Worm (Caenorhabditis elegans) whole organism, young adult: ENCODE results near the gene gst-7.
"Not testable (repeated sequence)": the region's sequence is repeated elsewhere in the genome, so short reads cannot be mapped to it uniquely, and the experiment has no call there.

Source experiments
- D2030.7 ChIP-seq: fragments of 200-800 bp; sonication (Bioruptor generic); IDR thresholded peaks from 2 replicates; pipeline ENCODE4 v1.3.6; 2022; ENCODE audit warnings: missing genetic modification reagents, missing genetic modification characterization, missing compliant biosample characterization
- F52B5.7 ChIP-seq: sonication (generic microtip); optimal IDR thresholded peaks from 2 replicates; lab custom pipeline; 2016; ENCODE audit warnings: mild to moderate bottlenecking, missing genetic modification characterization, missing compliant biosample characterization
- F57A8.1 ChIP-seq: fragments of 200-800 bp; sonication (Bioruptor generic); optimal IDR thresholded peaks from 2 replicates; lab custom pipeline; 2018; ENCODE audit warnings: mild to moderate bottlenecking, missing genetic modification characterization, moderate library complexity, missing compliant biosample characterization
- F57C9.4 ChIP-seq: sonication (generic microtip); optimal IDR thresholded peaks from 2 replicates; lab custom pipeline; 2017; ENCODE audit warnings: mild to moderate bottlenecking, missing genetic modification characterization, missing compliant biosample characterization
- T07F8.4 ChIP-seq: sonication (generic microtip); optimal IDR thresholded peaks from 2 replicates; lab custom pipeline; 2016; ENCODE audit warnings: mild to moderate bottlenecking, missing genetic modification characterization, moderate library complexity, missing compliant biosample characterization
- T26A5.8 ChIP-seq: sonication (generic microtip); optimal IDR thresholded peaks from 2 replicates; lab custom pipeline; 2016; ENCODE audit warnings: missing genetic modification characterization, missing compliant biosample characterization
- Y53F4B.3 ChIP-seq: fragments of 200-800 bp; sonication (Bioruptor generic); IDR thresholded peaks from 2 replicates; pipeline ENCODE4 v1.3.6; 2022; ENCODE audit warnings: missing genetic modification reagents, missing genetic modification characterization, missing compliant biosample characterization
- Y95B8A.8 ChIP-seq: fragments of 200-800 bp; sonication (Bioruptor generic); IDR thresholded peaks from 2 replicates; pipeline ENCODE4 v1.3.6; 2022; ENCODE audit warnings: missing genetic modification reagents, missing genetic modification characterization, missing compliant biosample characterization
- akir-1 ChIP-seq: fragments of 200-800 bp; sonication (Bioruptor generic); optimal IDR thresholded peaks from 2 replicates; lab custom pipeline; 2018; ENCODE audit warnings: mild to moderate bottlenecking, missing genetic modification characterization, moderate library complexity, missing compliant biosample characterization
- aptf-3 ChIP-seq: fragments of 200-800 bp; sonication (Bioruptor generic); IDR thresholded peaks from 2 replicates; pipeline ENCODE4 v1.3.6; 2022; ENCODE audit warnings: missing genetic modification characterization, missing compliant biosample characterization
- attf-5 ChIP-seq: fragments of 200-800 bp; sonication (Bioruptor generic); optimal IDR thresholded peaks from 2 replicates; lab custom pipeline; 2018; ENCODE audit warnings: mild to moderate bottlenecking, missing genetic modification characterization, missing compliant biosample characterization
- bed-2 ChIP-seq: fragments of 200-800 bp; sonication (Bioruptor generic); IDR thresholded peaks from 2 replicates; pipeline ENCODE4 v1.3.6; 2022; ENCODE audit warnings: missing genetic modification reagents, missing genetic modification characterization, missing compliant biosample characterization
- ceh-100 ChIP-seq: fragments of 200-800 bp; sonication (Bioruptor generic); IDR thresholded peaks from 2 replicates; pipeline ENCODE4 v1.3.6; 2022; ENCODE audit warnings: missing genetic modification reagents, missing genetic modification characterization, missing compliant biosample characterization
- ceh-27 ChIP-seq: fragments of 200-800 bp; sonication (Bioruptor generic); optimal IDR thresholded peaks from 2 replicates; lab custom pipeline; 2018; ENCODE audit warnings: mild to moderate bottlenecking, missing genetic modification characterization, moderate library complexity, missing compliant biosample characterization
- ceh-79 ChIP-seq: sonication (generic microtip); optimal IDR thresholded peaks from 2 replicates; lab custom pipeline; 2017; ENCODE audit warnings: mild to moderate bottlenecking, missing genetic modification characterization, missing compliant biosample characterization
- ceh-91 ChIP-seq: fragments of 200-800 bp; sonication (Bioruptor generic); IDR thresholded peaks from 2 replicates; pipeline ENCODE4 v1.3.6; 2022; ENCODE audit warnings: missing genetic modification reagents, missing genetic modification characterization, missing compliant biosample characterization
- die-1 ChIP-seq: sonication (generic microtip); optimal IDR thresholded peaks from 2 replicates; lab custom pipeline; 2016; ENCODE audit warnings: missing genotype, mild to moderate bottlenecking, missing genetic modification characterization, missing compliant biosample characterization
- dpff-1 ChIP-seq: sonication (generic microtip); optimal IDR thresholded peaks from 2 replicates; lab custom pipeline; 2017; ENCODE audit warnings: mild to moderate bottlenecking, missing genetic modification characterization, missing compliant biosample characterization
- egl-18 ChIP-seq: fragments of 200-800 bp; sonication (Bioruptor generic); IDR thresholded peaks from 2 replicates; pipeline ENCODE4 v1.3.6; 2022; ENCODE audit warnings: missing genetic modification reagents, missing genetic modification characterization, missing compliant biosample characterization
- egrh-3 ChIP-seq: fragments of 200-800 bp; sonication (Bioruptor generic); IDR thresholded peaks from 2 replicates; pipeline ENCODE4 v1.3.6; 2022; ENCODE audit warnings: missing genetic modification reagents, missing genetic modification characterization, missing compliant biosample characterization
- ets-4 ChIP-seq: fragments of 200-800 bp; sonication (Bioruptor generic); optimal IDR thresholded peaks from 2 replicates; lab custom pipeline; 2018; ENCODE audit warnings: mild to moderate bottlenecking, missing genetic modification characterization, missing compliant biosample characterization
- gei-17 ChIP-seq: fragments of 200-800 bp; sonication (Bioruptor generic); optimal IDR thresholded peaks from 2 replicates; lab custom pipeline; 2018; ENCODE audit warnings: mild to moderate bottlenecking, missing genetic modification characterization, missing compliant biosample characterization
- him-1 ChIP-seq: sonication (generic microtip); optimal IDR thresholded peaks from 2 replicates; lab custom pipeline; 2016; ENCODE audit warnings: missing genotype, missing genetic modification reagents, missing genetic modification characterization, missing compliant biosample characterization
- hrde-1 ChIP-seq: sonication (generic microtip); optimal IDR thresholded peaks from 2 replicates; lab custom pipeline; 2016; ENCODE audit warnings: missing genetic modification characterization, mild to moderate bottlenecking, missing compliant biosample characterization, moderate library complexity, missing genotype, missing genetic modification reagents, borderline replicate concordance
- let-526 ChIP-seq: fragments of 200-800 bp; sonication (Bioruptor generic); IDR thresholded peaks from 2 replicates; pipeline ENCODE4 v1.3.6; 2022; ENCODE audit warnings: missing genetic modification reagents, missing genetic modification characterization, missing compliant biosample characterization
- madf-10 ChIP-seq: sonication (generic microtip); optimal IDR thresholded peaks from 2 replicates; lab custom pipeline; 2016; ENCODE audit warnings: mild to moderate bottlenecking, missing genetic modification characterization, missing compliant biosample characterization
- mcd-1 ChIP-seq: fragments of 200-800 bp; sonication (Bioruptor generic); IDR thresholded peaks from 2 replicates; pipeline ENCODE4 v1.3.6; 2022; ENCODE audit warnings: missing genetic modification reagents, missing genetic modification characterization, missing compliant biosample characterization
- nfya-2 ChIP-seq: fragments of 200-800 bp; sonication (Bioruptor generic); IDR thresholded peaks from 2 replicates; pipeline ENCODE4 v1.3.6; 2022; ENCODE audit warnings: missing genetic modification reagents, missing genetic modification characterization, missing compliant biosample characterization
- nhr-179 ChIP-seq: sonication (generic microtip); optimal IDR thresholded peaks from 2 replicates; lab custom pipeline; 2016; ENCODE audit warnings: mild to moderate bottlenecking, missing genetic modification characterization, missing compliant biosample characterization
- nhr-90 ChIP-seq: sonication (generic microtip); optimal IDR thresholded peaks from 2 replicates; lab custom pipeline; 2016; ENCODE audit warnings: missing genotype, mild to moderate bottlenecking, missing genetic modification characterization, missing compliant biosample characterization
- pha-4 ChIP-seq: fragments of 150-350 bp; sonication (generic microtip); optimal IDR thresholded peaks from 2 replicates; lab custom pipeline; 2014; ENCODE audit warnings: missing biosample characterization, missing genetic modification reagents, missing genetic modification characterization
- rec-8 ChIP-seq, 2 experiments: sonication (generic microtip); optimal IDR thresholded peaks; 2 replicates each; lab custom pipeline; 2016; ENCODE audit warnings: mild to moderate bottlenecking in 2 of 2, missing genetic modification characterization in 2 of 2, missing genetic modification reagents in 2 of 2, missing genotype in 2 of 2, missing biosample characterization in 1 of 2, missing compliant biosample characterization in 1 of 2, moderate library complexity in 1 of 2
- rpc-1 ChIP-seq, 2 experiments: fragments of 150-350 bp in 1 of 2; sonication (generic microtip) in 1 of 2; optimal IDR thresholded peaks; 2 replicates each; lab custom pipeline; 2014 to 2018; ENCODE audit warnings: missing biosample characterization in 1 of 2, missing genetic modification characterization in 1 of 2, missing genetic modification reagents in 1 of 2, missing genotype in 1 of 2
- sdz-38 ChIP-seq: sonication (generic microtip); optimal IDR thresholded peaks from 2 replicates; lab custom pipeline; 2016; ENCODE audit warnings: missing genotype, missing genetic modification characterization, missing compliant biosample characterization
- sea-2 ChIP-seq: fragments of 200-800 bp; sonication (Bioruptor generic); IDR thresholded peaks from 2 replicates; pipeline ENCODE4 v1.3.6; 2022; ENCODE audit warnings: missing genetic modification characterization, missing compliant biosample characterization
- snpc-1.3 ChIP-seq: sonication (generic microtip); optimal IDR thresholded peaks from 2 replicates; lab custom pipeline; 2017; ENCODE audit warnings: missing genetic modification characterization, mild to moderate bottlenecking, missing compliant biosample characterization, antibody characterized with exemption, moderate library complexity, missing genotype, missing genetic modification reagents; ENCODE audit not compliant: insufficient read depth
- snpc-4 ChIP-seq, 5 experiments: fragments of 150-350 bp in 1 of 5; sonication (generic microtip) in 4 of 5; optimal IDR thresholded peaks; 2 replicates each; lab custom pipeline; 2014 to 2018; ENCODE audit warnings: missing genetic modification characterization in 5 of 5, missing biosample characterization in 3 of 5, antibody characterized with exemption in 2 of 5, mild to moderate bottlenecking in 2 of 5, missing compliant biosample characterization in 2 of 5, missing genotype in 2 of 5, moderate library complexity in 2 of 5, missing genetic modification reagents in 1 of 5
- sptf-2 ChIP-seq: fragments of 200-800 bp; sonication (Bioruptor generic); optimal IDR thresholded peaks from 2 replicates; lab custom pipeline; 2018; ENCODE audit warnings: mild to moderate bottlenecking, missing genetic modification characterization, missing compliant biosample characterization
- tbp1 ChIP-seq: fragments of 200-800 bp; sonication (Bioruptor generic); optimal IDR thresholded peaks from 2 replicates; lab custom pipeline; 2018; ENCODE audit warnings: mild to moderate bottlenecking, missing genetic modification characterization, missing compliant biosample characterization
- zim-3 ChIP-seq: sonication (generic microtip); optimal IDR thresholded peaks from 2 replicates; lab custom pipeline; 2017; ENCODE audit warnings: mild to moderate bottlenecking, missing genetic modification characterization, moderate library complexity, missing compliant biosample characterization
- ztf-28 ChIP-seq: fragments of 200-800 bp; sonication (Bioruptor generic); IDR thresholded peaks from 2 replicates; pipeline ENCODE4 v1.3.6; 2022; ENCODE audit warnings: missing genetic modification reagents, missing genetic modification characterization, missing compliant biosample characterization
- ztf-6 ChIP-seq: fragments of 200-800 bp; sonication (Bioruptor generic); IDR thresholded peaks from 2 replicates; pipeline ENCODE4 v1.3.6; 2022; ENCODE audit warnings: missing genetic modification reagents, missing genetic modification characterization, missing compliant biosample characterization

Gene gst-7

DNA sequence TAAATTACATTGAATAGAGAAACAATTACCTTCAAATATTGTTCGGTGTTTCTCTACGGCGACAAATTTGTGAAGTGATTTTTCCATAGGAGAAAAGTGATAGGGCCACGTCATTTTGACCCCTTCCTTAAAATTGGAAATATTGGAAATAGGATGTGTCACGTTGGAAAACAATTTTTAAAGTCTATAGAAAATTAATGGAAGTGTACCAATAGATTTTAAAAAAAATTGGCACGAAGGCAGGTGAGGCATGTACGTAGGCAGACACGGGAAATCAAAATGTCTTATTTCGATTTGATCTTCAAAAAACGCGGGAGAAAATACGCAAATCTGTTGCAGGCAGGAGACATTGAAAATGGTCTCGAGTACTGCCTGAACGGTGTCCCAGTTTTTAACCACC is 44.2 kb upstream of the gst-7 start, which contains the start of gene C33F10.12:
Gene C33F10.12, minus strand, starts transcription at position 101 of the 400 bp plus-strand sequence.
- no peak for TF ChIP-seq rpc-1 (optimal IDR thresholded peaks at IDR 0.05; lab: Kevin White, UChicago)
- TF ChIP-seq rpc-1 (tag; optimal IDR thresholded peaks at IDR 0.05; lab: Kevin White, UChicago): no peak
- TF ChIP-seq die-1 (tag; lab: Kevin White, UChicago): no peak
- TF ChIP-seq T26A5.8 (tag; lab: Kevin White, UChicago): no peak
- no peak for TF ChIP-seq ets-4
- no peak for TF ChIP-seq nhr-179 (tag; lab: Kevin White, UChicago)
- no peak for TF ChIP-seq bed-2 (GFP tag; lab: Robert Waterston, UW)
- TF ChIP-seq Y95B8A.8 (GFP tag; lab: Robert Waterston, UW): no peak
- TF ChIP-seq gei-17 (GFP tag; lab: Kevin White, UChicago): no peak
- no peak for TF ChIP-seq snpc-1.3 (tag; lab: Kevin White, UChicago)
- TF ChIP-seq dpff-1: no peak
- TF ChIP-seq, all 124 proteins: peak for 0

DNA sequence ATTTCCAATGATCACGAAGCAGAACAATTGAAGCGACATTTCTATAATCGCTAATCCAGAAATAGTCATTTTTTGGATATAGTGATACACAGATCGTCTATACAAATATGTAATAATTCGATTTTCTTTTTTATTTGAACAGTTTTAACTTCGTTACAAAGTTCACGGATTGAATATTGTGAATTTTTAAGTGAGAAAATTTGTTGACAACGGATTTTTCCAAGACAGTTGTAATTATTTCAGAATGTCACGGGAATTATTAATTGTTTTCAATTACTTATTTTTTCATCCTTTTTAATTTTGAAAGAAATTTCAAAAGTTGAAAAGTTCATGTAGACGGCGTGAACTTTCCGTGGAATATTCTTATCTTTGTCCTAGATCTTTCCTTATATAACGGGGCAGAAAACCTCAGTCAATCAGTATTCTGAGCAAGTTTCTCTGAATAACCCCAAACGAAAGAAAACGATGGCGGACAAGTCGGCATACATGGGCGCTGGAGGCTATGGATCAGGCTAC is 39.7 kb upstream of the gst-7 start, which contains the start of the genes T23B7.2 and nspd-4:
Gene T23B7.2, minus strand, starts transcription at position 101 of the 516 bp plus-strand sequence.
Gene nspd-4, plus strand, starts transcription at position 466 of the 516 bp plus-strand sequence.
- not testable (repeated sequence) for TF ChIP-seq him-1; let-526 (GFP tag; lab: Robert Waterston, UW); ztf-28 (GFP tag; lab: Robert Waterston, UW)

DNA sequence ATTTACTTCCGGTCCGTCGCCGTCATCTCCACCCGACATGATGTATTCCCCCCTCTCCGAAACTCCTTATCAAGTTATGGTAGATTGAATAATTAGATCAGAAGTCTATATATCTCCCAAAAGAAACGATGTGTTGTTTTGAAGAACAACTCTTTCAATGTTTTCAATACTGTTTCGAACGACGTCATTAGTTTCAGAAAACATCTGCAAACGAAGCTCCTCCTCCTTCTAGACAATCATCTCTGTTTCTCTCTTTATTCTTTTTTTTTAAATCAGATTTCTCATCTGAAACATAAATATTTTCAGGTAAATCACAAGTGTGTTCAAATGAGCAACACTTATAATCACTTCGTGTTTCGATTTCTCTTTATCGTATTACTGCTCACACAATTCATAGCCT is 32.0 kb upstream of the gst-7 start, which contains the start of gene T23B7.3:
Gene T23B7.3, plus strand, starts transcription at position 301 of the 400 bp plus-strand sequence.
- TF ChIP-seq nhr-90 (tag; lab: Kevin White, UChicago): no peak
- TF ChIP-seq mcd-1: no peak
- no peak for TF ChIP-seq rpc-1 (optimal IDR thresholded peaks at IDR 0.05; lab: Kevin White, UChicago)
- TF ChIP-seq rpc-1 (tag; optimal IDR thresholded peaks at IDR 0.05; lab: Kevin White, UChicago): no peak
- TF ChIP-seq snpc-4 (GFP tag; optimal IDR thresholded peaks at IDR 0.05; lab: Kevin White, UChicago): no peak
- TF ChIP-seq snpc-4 (tag; optimal IDR thresholded peaks at IDR 0.05; lab: Kevin White, UChicago): no peak
- TF ChIP-seq madf-10: no peak
- TF ChIP-seq ztf-6: no peak
- no peak for TF ChIP-seq ceh-27 (GFP tag; lab: Kevin White, UChicago)
- TF ChIP-seq T07F8.4: no peak
- no peak for TF ChIP-seq egrh-3 (GFP tag; lab: Robert Waterston, UW)
- no peak for TF ChIP-seq hrde-1 (tag; lab: Kevin White, UChicago)
- no peak for TF ChIP-seq rec-8 (tag; optimal IDR thresholded peaks at IDR 0.05; lab: Kevin White, UChicago)
- TF ChIP-seq ceh-91: no peak
- TF ChIP-seq sea-2: no peak
- no peak for TF ChIP-seq ets-4
- TF ChIP-seq tbp1 (GFP tag; lab: Kevin White, UChicago): no peak
- TF ChIP-seq F57C9.4 (tag; lab: Kevin White, UChicago): no peak
- no peak for TF ChIP-seq sdz-38 (tag; lab: Kevin White, UChicago)
- no peak for TF ChIP-seq zim-3 (tag; lab: Kevin White, UChicago)
- TF ChIP-seq nfya-2 (GFP tag; lab: Robert Waterston, UW): no peak
- no peak for TF ChIP-seq F52B5.7 (tag; lab: Kevin White, UChicago)

DNA sequence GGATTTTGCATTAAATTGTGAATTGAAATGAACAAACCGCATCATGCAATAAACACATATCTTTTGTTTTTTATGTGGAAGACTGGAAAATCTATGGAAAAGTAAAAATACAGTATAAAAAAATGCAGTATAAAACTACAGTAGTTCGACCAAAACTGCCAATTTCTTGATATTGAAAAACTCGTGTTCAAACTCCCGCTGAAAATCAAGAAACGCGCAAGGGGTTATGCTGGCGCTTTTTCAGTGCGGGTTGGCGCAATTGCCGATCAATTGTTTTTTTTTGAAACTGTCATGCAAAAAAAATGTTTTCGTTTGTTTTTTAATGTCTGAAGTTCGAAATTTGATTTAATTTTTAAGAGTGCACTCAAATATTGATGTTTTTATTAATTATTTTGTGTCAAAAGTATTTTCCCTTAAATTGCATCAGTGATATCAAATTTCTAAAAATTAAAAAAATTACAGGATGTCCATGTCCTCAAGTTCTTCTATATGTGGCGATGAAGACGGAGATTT is 30.2 kb upstream of the gst-7 start, which contains the start of gene dnj-9:
Gene dnj-9, plus strand, starts transcription at position 463 of the 513 bp plus-strand sequence.
- TF ChIP-seq ceh-100 (peak; percentile 84), sptf-2 (no peak), tbp1 (GFP tag; lab: Kevin White, UChicago) (peak; percentile 75), Y53F4B.3 (GFP tag; lab: Robert Waterston, UW) (no peak), ceh-79 (no peak), F57C9.4 (tag; lab: Kevin White, UChicago) (no peak), D2030.7 (GFP tag; lab: Robert Waterston, UW) (peak; percentile 81), F57A8.1 (GFP tag; lab: Kevin White, UChicago) (peak; percentile 35), akir-1 (GFP tag; lab: Kevin White, UChicago) (no peak), pha-4 (tag; lab: Kevin White, UChicago) (peak; percentile 94), egl-18 (GFP tag; lab: Robert Waterston, UW) (peak; percentile 72; the same call in 1 of the 2 replicates), aptf-3 (GFP tag; lab: Robert Waterston, UW) (no peak), attf-5 (GFP tag; lab: Kevin White, UChicago) (peak; percentile 95), ztf-6 (no peak), zim-3 (tag; lab: Kevin White, UChicago) (no peak)
